Fruit fly (Drosophila melanogaster): ENCODE data around the gene qua.

Gene qua

dm6 chr2L:17484174-17484573 lies 12.8 kb downstream of the qua start, which contains the start of the genes GCS2beta and CG5131 (continued):
- TF ChIP-seq CG7987 (GFP tag; optimal IDR thresholded peaks at IDR 0.05) (peak; percentile 84), Lim3 (GFP tag; IDR thresholded peaks at IDR 0.05) (peak; percentile 47; the same call in 1 of the 2 replicates), CG17568 (GFP tag; optimal IDR thresholded peaks at IDR 0.05) (no peak), MESR4 (GFP tag; optimal IDR thresholded peaks at IDR 0.05) (peak; percentile 60), CG18011 (GFP tag; optimal IDR thresholded peaks at IDR 0.05) (peak; percentile 88), Nf-YC (tag; optimal IDR thresholded peaks at IDR 0.05) (no peak), ac (GFP tag; optimal IDR thresholded peaks at IDR 0.05) (peak; percentile 48), CG10274 (GFP tag; optimal IDR thresholded peaks at IDR 0.05) (peak; percentile 69), salm (tag; optimal IDR thresholded peaks at IDR 0.05) (peak; percentile 61), Camta (GFP tag; optimal IDR thresholded peaks at IDR 0.05) (peak; percentile 93), pho (GFP tag; optimal IDR thresholded peaks at IDR 0.05) (peak; percentile 98), ems (GFP tag; optimal IDR thresholded peaks at IDR 0.05) (peak; percentile 93), z (GFP tag; IDR thresholded peaks at IDR 0.05) (no peak), CG31365 (tag; optimal IDR thresholded peaks at IDR 0.05) (peak; percentile 53), al (GFP tag; IDR thresholded peaks at IDR 0.05) (peak; percentile 94), ind (GFP tag; optimal IDR thresholded peaks at IDR 0.05) (peak; percentile 97), exex (tag; optimal IDR thresholded peaks at IDR 0.05) (peak; percentile 54), cwo (GFP tag; optimal IDR thresholded peaks at IDR 0.05) (peak; percentile 83), Dref (GFP tag; IDR thresholded peaks at IDR 0.05) (peak; percentile 86), CG3838 (GFP tag; optimal IDR thresholded peaks at IDR 0.05) (peak; percentile 71), CG42726 (GFP tag; IDR thresholded peaks at IDR 0.05; ENCODE audit: partially characterized antibody) (peak; percentile 57; the same call in 1 of the 2 replicates), CG3065 (GFP tag; optimal IDR thresholded peaks at IDR 0.05) (peak; percentile 84), ato (GFP tag; IDR thresholded peaks at IDR 0.05; ENCODE audit: partially characterized antibody) (peak; percentile 75), lov (optimal IDR thresholded peaks at IDR 0.05) (no peak), lov (GFP tag; IDR thresholded peaks at IDR 0.05) (peak; percentile 81; the same call in 2 of the 3 replicates), CG6254 (GFP tag; optimal IDR thresholded peaks at IDR 0.05) (peak; percentile 71), E2f1 (GFP tag; IDR thresholded peaks at IDR 0.05) (peak; percentile 91), en (GFP tag; optimal IDR thresholded peaks at IDR 0.05) (peak; percentile 83), CG8359 (GFP tag; optimal IDR thresholded peaks at IDR 0.05; ENCODE audit: borderline replicate concordance) (peak; percentile 42), CG31388 (GFP tag; optimal IDR thresholded peaks at IDR 0.05) (peak; percentile 89)

dm6 chr2L:17480943-17481580 lies 15.9 kb downstream of the qua start, which contains the start of the genes fws and Lamtor3:
Gene fws (minus strand): TSS chr2L:17481029.
Gene Lamtor3 (plus strand): TSS chr2L:17481231.
- peak; percentile 94 for TF ChIP-seq CG6254 (GFP tag; optimal IDR thresholded peaks at IDR 0.05)
- no peak for TF ChIP-seq CG8478 (optimal IDR thresholded peaks at IDR 0.05)
- peak; percentile 75 for TF ChIP-seq Elba2 (GFP tag; optimal IDR thresholded peaks at IDR 0.05)
- TF ChIP-seq jumu (GFP tag; optimal IDR thresholded peaks at IDR 0.05), result peak; percentile 69
- TF ChIP-seq CG15514 (GFP tag; optimal IDR thresholded peaks at IDR 0.05), result peak; percentile 94
- TF ChIP-seq zfh2 (GFP tag; optimal IDR thresholded peaks at IDR 0.05), result peak; percentile 97
- TF ChIP-seq hb (GFP tag; IDR thresholded peaks at IDR 0.05; ENCODE audit: partially characterized antibody), result no peak
- peak in 1 of 3 experiments; percentile 49 for TF ChIP-seq Stat92E (GFP tag; optimal IDR thresholded peaks at IDR 0.05)
- peak; percentile 79 for TF ChIP-seq MESR4 (GFP tag; optimal IDR thresholded peaks at IDR 0.05)
- TF ChIP-seq CG10431 (GFP tag; optimal IDR thresholded peaks at IDR 0.05), result peak; percentile 79
- TF ChIP-seq HLH54F (GFP tag; optimal IDR thresholded peaks at IDR 0.05), result peak; percentile 92
- TF ChIP-seq CG17829 (tag; optimal IDR thresholded peaks at IDR 0.05), result peak; percentile 98
- TF ChIP-seq CG17385 (GFP tag; optimal IDR thresholded peaks at IDR 0.05), result peak; percentile 96
- peak; percentile 29 for TF ChIP-seq Kr (GFP tag; optimal IDR thresholded peaks at IDR 0.05)
- peak; percentile 86 for TF ChIP-seq ac (GFP tag; optimal IDR thresholded peaks at IDR 0.05)
- peak; percentile 73 for TF ChIP-seq CG3995 (GFP tag; optimal IDR thresholded peaks at IDR 0.05)
- TF ChIP-seq CHES-1-like (GFP tag; optimal IDR thresholded peaks at IDR 0.05), result peak; percentile 84
- peak; percentile 95 for TF ChIP-seq cwo (GFP tag; optimal IDR thresholded peaks at IDR 0.05)
- peak; percentile 90 for TF ChIP-seq kay (GFP tag; optimal IDR thresholded peaks at IDR 0.05)
- TF ChIP-seq gsb (GFP tag; IDR thresholded peaks at IDR 0.05), result peak; percentile 99
- peak; percentile 98 for TF ChIP-seq CG9215 (GFP tag; IDR thresholded peaks at IDR 0.05)
- peak; percentile 97 for TF ChIP-seq gcm (GFP tag; optimal IDR thresholded peaks at IDR 0.05)
- peak; percentile 98 for TF ChIP-seq Med (GFP tag)
- peak; percentile 81 for TF ChIP-seq ab (GFP tag; optimal IDR thresholded peaks at IDR 0.05)
